Worm (Caenorhabditis elegans): ENCODE measurements around the gene dbn-1.
A peak's percentile ranks its signal among the peaks of the same experiment; 100 is the strongest.

dbn-1 gene

DNA sequence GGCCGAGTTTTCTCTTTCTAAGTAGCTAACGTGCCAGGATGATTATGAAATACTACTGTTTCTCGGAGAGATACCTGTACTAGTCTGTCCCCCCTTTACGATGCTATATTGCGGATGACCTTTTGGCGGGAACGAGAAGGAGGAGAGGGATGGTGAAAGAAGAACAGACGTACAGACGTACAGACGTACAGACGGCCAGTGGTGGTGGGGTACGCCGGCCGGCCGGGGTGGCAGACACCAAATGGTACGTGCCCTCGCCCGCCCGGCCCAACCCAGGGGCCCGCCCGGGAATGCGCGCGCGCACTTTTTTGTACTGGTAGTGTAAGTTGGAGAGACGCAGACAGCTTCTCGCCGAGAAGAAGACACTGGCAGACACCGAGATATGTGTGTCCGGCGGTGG is 40.8 kb downstream of the dbn-1 start (continued):
- no peak for TF ChIP-seq mel-28 (tag; optimal IDR thresholded peaks at IDR 0.05; ENCODE audit: borderline replicate concordance)
- peak; percentile 74 for TF ChIP-seq akir-1 (GFP tag; optimal IDR thresholded peaks at IDR 0.05)
- 0 out of 2 replicates have a peak, but pooled peaks have one; percentile 14 for TF ChIP-seq nfyb-1 (GFP tag; IDR thresholded peaks at IDR 0.05)
- peak; percentile 27 for TF ChIP-seq ceh-79 (tag; optimal IDR thresholded peaks at IDR 0.05)
- 0 out of 2 replicates have a peak, but pooled peaks have one; percentile 33 for TF ChIP-seq lin-26 (GFP tag; IDR thresholded peaks at IDR 0.05)
- no peak for TF ChIP-seq unc-130 (GFP tag; optimal IDR thresholded peaks at IDR 0.05)
- TF ChIP-seq lsy-27 (tag; optimal IDR thresholded peaks at IDR 0.05; ENCODE audit: borderline replicate concordance, insufficient read depth), result no peak
- TF ChIP-seq ccch-3 (GFP tag; optimal IDR thresholded peaks at IDR 0.05), result no peak
- TF ChIP-seq athp-1 (tag; optimal IDR thresholded peaks at IDR 0.05), result no peak
- TF ChIP-seq sdz-38 (tag; optimal IDR thresholded peaks at IDR 0.05), result no peak
- TF ChIP-seq T07F8.4 (tag; optimal IDR thresholded peaks at IDR 0.05), result no peak
- TF ChIP-seq rec-8 (tag; optimal IDR thresholded peaks at IDR 0.05), result no peak
- TF ChIP-seq zfh-2 (GFP tag; conservative IDR thresholded peaks at IDR 0.05), result peak; percentile 97
- TF ChIP-seq attf-5 (GFP tag; optimal IDR thresholded peaks at IDR 0.05), result no peak
- TF ChIP-seq tlf-1 (GFP tag; optimal IDR thresholded peaks at IDR 0.05), result no peak
- no peak for TF ChIP-seq fkh-3 (tag; optimal IDR thresholded peaks at IDR 0.05)
- no peak for TF ChIP-seq lin-40 (tag; optimal IDR thresholded peaks at IDR 0.05)
- no peak for TF ChIP-seq atf-7 (tag; optimal IDR thresholded peaks at IDR 0.05)
- no peak for TF ChIP-seq F23B12.7 (tag; optimal IDR thresholded peaks at IDR 0.05; ENCODE audit: insufficient read depth)
- no peak for TF ChIP-seq snpc-1.1 (tag; optimal IDR thresholded peaks at IDR 0.05; ENCODE audit: insufficient read depth)
- no peak for TF ChIP-seq aptf-2 (GFP tag; conservative IDR thresholded peaks at IDR 0.05)
- TF ChIP-seq rcor-1 (GFP tag; IDR thresholded peaks at IDR 0.05), result no peak
- no peak for TF ChIP-seq lir-1 (GFP tag; conservative IDR thresholded peaks at IDR 0.05)
- no peak for TF ChIP-seq snpc-3.4 (tag; optimal IDR thresholded peaks at IDR 0.05)
- TF ChIP-seq dpff-1 (tag; optimal IDR thresholded peaks at IDR 0.05), result no peak
- no peak; the same call in 1 of the 2 replicates for TF ChIP-seq cebp-1 (GFP tag; IDR thresholded peaks at IDR 0.05)
- peak; percentile 60 for TF ChIP-seq cebp-1 (tag; optimal IDR thresholded peaks at IDR 0.05)
- TF ChIP-seq egl-44 (GFP tag; IDR thresholded peaks at IDR 0.05), result no peak
- no peak for TF ChIP-seq sptf-2 (GFP tag; optimal IDR thresholded peaks at IDR 0.05)
- TF ChIP-seq cebp-2 (GFP tag; IDR thresholded peaks at IDR 0.05), result 0 out of 2 replicates have a peak, but pooled peaks have one; percentile 59
- peak; percentile 91 for TF ChIP-seq egrh-3 (GFP tag; IDR thresholded peaks at IDR 0.05)
- no peak for TF ChIP-seq snpc-4 (GFP tag; optimal IDR thresholded peaks at IDR 0.05)
- TF ChIP-seq snpc-4 (tag; optimal IDR thresholded peaks at IDR 0.05), result no peak
- no peak for TF ChIP-seq K11D2.4 (GFP tag; IDR thresholded peaks at IDR 0.05)
- peak; percentile 35 for TF ChIP-seq F52B5.7 (tag; optimal IDR thresholded peaks at IDR 0.05)
- TF ChIP-seq nfya-2 (GFP tag; IDR thresholded peaks at IDR 0.05), result no peak
- TF ChIP-seq unc-62 (GFP tag; optimal IDR thresholded peaks at IDR 0.05), result no peak
- TF ChIP-seq dox-1 (GFP tag; IDR thresholded peaks at IDR 0.05), result peak; percentile 34; the same call in 1 of the 2 replicates
- no peak for TF ChIP-seq F22D6.2 (tag; optimal IDR thresholded peaks at IDR 0.05)
- peak; percentile 27; the same call in 1 of the 2 replicates for TF ChIP-seq bed-2 (GFP tag; IDR thresholded peaks at IDR 0.05)
- no peak for TF ChIP-seq nhr-120 (GFP tag; IDR thresholded peaks at IDR 0.05)
- TF ChIP-seq mcd-1 (GFP tag; IDR thresholded peaks at IDR 0.05), result peak; percentile 63
- TF ChIP-seq T26A5.8 (tag; optimal IDR thresholded peaks at IDR 0.05), result no peak
- no peak for TF ChIP-seq nhr-90 (tag; optimal IDR thresholded peaks at IDR 0.05)
- TF ChIP-seq nfya-1 (tag; optimal IDR thresholded peaks at IDR 0.05; ENCODE audit: borderline replicate concordance, insufficient read depth), result no peak
- TF ChIP-seq ztf-22 (GFP tag; optimal IDR thresholded peaks at IDR 0.05), result no peak
- no peak for TF ChIP-seq ztf-3 (GFP tag; optimal IDR thresholded peaks at IDR 0.05)
- no peak for TF ChIP-seq Y53G8AR.9 (GFP tag; conservative IDR thresholded peaks at IDR 0.05)

Data from whole organism, young adult.